Worm (Caenorhabditis elegans) whole organism, young adult: ENCODE measurements around the gene nsy-7.

ENCODE experiments used
- B0035.1 ChIP-seq: sonication (generic microtip); optimal IDR thresholded peaks from 2 replicates; lab custom pipeline; 2016; ENCODE audit warnings: missing genetic modification characterization, mild to moderate bottlenecking, missing compliant biosample characterization, missing genotype, missing genetic modification reagents
- B0261.1 ChIP-seq: sonication (generic microtip); optimal IDR thresholded peaks from 2 replicates; lab custom pipeline; 2016; ENCODE audit warnings: mild to moderate bottlenecking, missing genetic modification characterization, moderate library complexity, missing compliant biosample characterization
- B0336.3 ChIP-seq: fragments of 200-800 bp; sonication (Bioruptor generic); IDR thresholded peaks from 2 replicates; pipeline ENCODE4 v1.3.6; 2022; ENCODE audit warnings: missing genetic modification characterization, missing compliant biosample characterization
- C17E4.6 ChIP-seq: fragments of 200-800 bp; sonication (Bioruptor generic); IDR thresholded peaks from 2 replicates; pipeline ENCODE4 v1.3.6; 2022; ENCODE audit warnings: missing genetic modification reagents, missing genetic modification characterization, missing compliant biosample characterization
- D2030.7 ChIP-seq: fragments of 200-800 bp; sonication (Bioruptor generic); IDR thresholded peaks from 2 replicates; pipeline ENCODE4 v1.3.6; 2022; ENCODE audit warnings: missing genetic modification reagents, missing genetic modification characterization, missing compliant biosample characterization
- F22D6.2 ChIP-seq: sonication (generic microtip); optimal IDR thresholded peaks from 2 replicates; lab custom pipeline; 2016; ENCODE audit warnings: mild to moderate bottlenecking, missing genetic modification characterization, missing compliant biosample characterization
- F23B12.7 ChIP-seq: sonication (generic microtip); optimal IDR thresholded peaks from 2 replicates; lab custom pipeline; 2017; ENCODE audit warnings: missing genetic modification characterization, mild to moderate bottlenecking, missing compliant biosample characterization, antibody characterized with exemption, moderate library complexity; ENCODE audit not compliant: insufficient read depth
- F49E8.2 ChIP-seq: sonication (generic microtip); optimal IDR thresholded peaks from 3 replicates; lab custom pipeline; 2017; ENCODE audit warnings: missing genetic modification characterization, mild to moderate bottlenecking, missing compliant biosample characterization, antibody characterized with exemption, moderate library complexity; ENCODE audit not compliant: insufficient read depth
- F55B11.4 ChIP-seq: sonication (generic microtip); optimal IDR thresholded peaks from 2 replicates; lab custom pipeline; 2016; ENCODE audit warnings: missing compliant biosample characterization, missing genetic modification characterization, borderline replicate concordance; ENCODE audit not compliant: insufficient read depth
- F57C9.4 ChIP-seq: sonication (generic microtip); optimal IDR thresholded peaks from 2 replicates; lab custom pipeline; 2017; ENCODE audit warnings: mild to moderate bottlenecking, missing genetic modification characterization, missing compliant biosample characterization
- T26A5.8 ChIP-seq: sonication (generic microtip); optimal IDR thresholded peaks from 2 replicates; lab custom pipeline; 2016; ENCODE audit warnings: missing genetic modification characterization, missing compliant biosample characterization
- ZK185.1 ChIP-seq: sonication (generic microtip); optimal IDR thresholded peaks from 2 replicates; lab custom pipeline; 2016; ENCODE audit warnings: mild to moderate bottlenecking, missing genetic modification characterization, missing compliant biosample characterization; ENCODE audit not compliant: poor library complexity, severe bottlenecking
- akir-1 ChIP-seq: fragments of 200-800 bp; sonication (Bioruptor generic); optimal IDR thresholded peaks from 2 replicates; lab custom pipeline; 2018; ENCODE audit warnings: mild to moderate bottlenecking, missing genetic modification characterization, moderate library complexity, missing compliant biosample characterization
- aptf-2 ChIP-seq: fragments of 200-800 bp; sonication (Bioruptor generic); conservative IDR thresholded peaks from 2 replicates; pipeline ENCODE4 v1.3.6; 2022; ENCODE audit warnings: missing genetic modification reagents, missing genetic modification characterization, missing compliant biosample characterization
- atf-7 ChIP-seq: sonication (generic microtip); optimal IDR thresholded peaks from 2 replicates; lab custom pipeline; 2017; ENCODE audit warnings: mild to moderate bottlenecking, missing genetic modification characterization, missing compliant biosample characterization
- athp-1 ChIP-seq: sonication (generic microtip); optimal IDR thresholded peaks from 2 replicates; lab custom pipeline; 2017; ENCODE audit warnings: mild to moderate bottlenecking, missing genetic modification characterization, missing compliant biosample characterization
- ccch-3 ChIP-seq: fragments of 200-800 bp; sonication (Bioruptor generic); optimal IDR thresholded peaks from 2 replicates; lab custom pipeline; 2018; ENCODE audit warnings: mild to moderate bottlenecking, missing genetic modification characterization, missing compliant biosample characterization
- cebp-2 ChIP-seq: fragments of 200-800 bp; sonication (Bioruptor generic); IDR thresholded peaks from 2 replicates; pipeline ENCODE4 v1.3.6; 2022; ENCODE audit warnings: missing genetic modification characterization, missing compliant biosample characterization
- ceh-100 ChIP-seq: fragments of 200-800 bp; sonication (Bioruptor generic); IDR thresholded peaks from 2 replicates; pipeline ENCODE4 v1.3.6; 2022; ENCODE audit warnings: missing genetic modification reagents, missing genetic modification characterization, missing compliant biosample characterization
- ceh-27 ChIP-seq: fragments of 200-800 bp; sonication (Bioruptor generic); optimal IDR thresholded peaks from 2 replicates; lab custom pipeline; 2018; ENCODE audit warnings: mild to moderate bottlenecking, missing genetic modification characterization, moderate library complexity, missing compliant biosample characterization
- ceh-40 ChIP-seq: fragments of 200-800 bp; sonication (Bioruptor generic); IDR thresholded peaks from 2 replicates; pipeline ENCODE4 v1.3.6; 2022; ENCODE audit warnings: missing genetic modification characterization, missing compliant biosample characterization
- ceh-58 ChIP-seq: fragments of 200-800 bp; sonication (Bioruptor generic); IDR thresholded peaks from 2 replicates; pipeline ENCODE4 v1.3.6; 2022; ENCODE audit warnings: missing genetic modification characterization, missing compliant biosample characterization
- dox-1 ChIP-seq: fragments of 200-800 bp; sonication (Bioruptor generic); IDR thresholded peaks from 2 replicates; pipeline ENCODE4 v1.3.6; 2022; ENCODE audit warnings: missing genetic modification reagents, missing genetic modification characterization, missing compliant biosample characterization
- efl-1 ChIP-seq: fragments of 150-350 bp; optimal IDR thresholded peaks from 2 replicates; lab custom pipeline; 2014; ENCODE audit warnings: missing biosample characterization, missing genetic modification reagents, missing genetic modification characterization
- egl-18 ChIP-seq: fragments of 200-800 bp; sonication (Bioruptor generic); IDR thresholded peaks from 2 replicates; pipeline ENCODE4 v1.3.6; 2022; ENCODE audit warnings: missing genetic modification reagents, missing genetic modification characterization, missing compliant biosample characterization
- ets-4 ChIP-seq: fragments of 200-800 bp; sonication (Bioruptor generic); optimal IDR thresholded peaks from 2 replicates; lab custom pipeline; 2018; ENCODE audit warnings: mild to moderate bottlenecking, missing genetic modification characterization, missing compliant biosample characterization
- gei-17 ChIP-seq: fragments of 200-800 bp; sonication (Bioruptor generic); optimal IDR thresholded peaks from 2 replicates; lab custom pipeline; 2018; ENCODE audit warnings: mild to moderate bottlenecking, missing genetic modification characterization, missing compliant biosample characterization
- hlh-26 ChIP-seq: fragments of 200-800 bp; sonication (Bioruptor generic); conservative IDR thresholded peaks from 2 replicates; pipeline ENCODE4 v1.3.6; 2022; ENCODE audit warnings: missing genetic modification reagents, missing genetic modification characterization, missing compliant biosample characterization
- hrde-1 ChIP-seq: sonication (generic microtip); optimal IDR thresholded peaks from 2 replicates; lab custom pipeline; 2016; ENCODE audit warnings: missing genetic modification characterization, mild to moderate bottlenecking, missing compliant biosample characterization, moderate library complexity, missing genotype, missing genetic modification reagents, borderline replicate concordance
- lsl-1 ChIP-seq: fragments of 200-800 bp; sonication (Bioruptor generic); optimal IDR thresholded peaks from 2 replicates; lab custom pipeline; 2018; ENCODE audit warnings: mild to moderate bottlenecking, missing genetic modification characterization, moderate library complexity, missing compliant biosample characterization
- mel-28 ChIP-seq: sonication (generic microtip); optimal IDR thresholded peaks from 2 replicates; lab custom pipeline; 2016; ENCODE audit warnings: borderline replicate concordance, mild to moderate bottlenecking, missing genetic modification characterization, missing compliant biosample characterization
- mxl-1 ChIP-seq: sonication (generic microtip); optimal IDR thresholded peaks from 2 replicates; lab custom pipeline; 2016; ENCODE audit warnings: missing genetic modification characterization, missing compliant biosample characterization
- nhr-179 ChIP-seq: sonication (generic microtip); optimal IDR thresholded peaks from 2 replicates; lab custom pipeline; 2016; ENCODE audit warnings: mild to moderate bottlenecking, missing genetic modification characterization, missing compliant biosample characterization
- rcor-1 ChIP-seq: fragments of 200-800 bp; sonication (Bioruptor generic); IDR thresholded peaks from 2 replicates; pipeline ENCODE4 v1.3.6; 2022; ENCODE audit warnings: missing genetic modification reagents, missing genetic modification characterization, missing compliant biosample characterization
- rec-8 ChIP-seq, 2 experiments: sonication (generic microtip); optimal IDR thresholded peaks; 2 replicates each; lab custom pipeline; 2016; ENCODE audit warnings: mild to moderate bottlenecking in 2 of 2, missing genetic modification characterization in 2 of 2, missing genetic modification reagents in 2 of 2, missing genotype in 2 of 2, missing biosample characterization in 1 of 2, missing compliant biosample characterization in 1 of 2, moderate library complexity in 1 of 2
- rpc-1 ChIP-seq, 2 experiments: fragments of 150-350 bp in 1 of 2; sonication (generic microtip) in 1 of 2; optimal IDR thresholded peaks; 2 replicates each; lab custom pipeline; 2014 to 2018; ENCODE audit warnings: missing biosample characterization in 1 of 2, missing genetic modification characterization in 1 of 2, missing genetic modification reagents in 1 of 2, missing genotype in 1 of 2
- sea-2 ChIP-seq: fragments of 200-800 bp; sonication (Bioruptor generic); IDR thresholded peaks from 2 replicates; pipeline ENCODE4 v1.3.6; 2022; ENCODE audit warnings: missing genetic modification characterization, missing compliant biosample characterization
- somi-1 ChIP-seq: fragments of 200-800 bp; sonication (Bioruptor generic); optimal IDR thresholded peaks from 2 replicates; lab custom pipeline; 2018; ENCODE audit warnings: mild to moderate bottlenecking, missing genetic modification characterization, missing compliant biosample characterization
- sptf-2 ChIP-seq: fragments of 200-800 bp; sonication (Bioruptor generic); optimal IDR thresholded peaks from 2 replicates; lab custom pipeline; 2018; ENCODE audit warnings: mild to moderate bottlenecking, missing genetic modification characterization, missing compliant biosample characterization
- tbp1 ChIP-seq: fragments of 200-800 bp; sonication (Bioruptor generic); optimal IDR thresholded peaks from 2 replicates; lab custom pipeline; 2018; ENCODE audit warnings: mild to moderate bottlenecking, missing genetic modification characterization, missing compliant biosample characterization
- unc-62 ChIP-seq: fragments of 150-350 bp; optimal IDR thresholded peaks from 2 replicates; lab custom pipeline; 2014; ENCODE audit warnings: missing biosample characterization, missing genetic modification reagents, missing genetic modification characterization
- xnd-1 ChIP-seq: sonication (generic microtip); optimal IDR thresholded peaks from 2 replicates; lab custom pipeline; 2016; ENCODE audit warnings: missing genotype, missing genetic modification reagents, missing genetic modification characterization, missing compliant biosample characterization
- zim-3 ChIP-seq: sonication (generic microtip); optimal IDR thresholded peaks from 2 replicates; lab custom pipeline; 2017; ENCODE audit warnings: mild to moderate bottlenecking, missing genetic modification characterization, moderate library complexity, missing compliant biosample characterization
- ztf-22 ChIP-seq: fragments of 200-800 bp; sonication (Bioruptor generic); optimal IDR thresholded peaks from 2 replicates; lab custom pipeline; 2018; ENCODE audit warnings: mild to moderate bottlenecking, missing genetic modification characterization, moderate library complexity, missing compliant biosample characterization
- ztf-28 ChIP-seq: fragments of 200-800 bp; sonication (Bioruptor generic); IDR thresholded peaks from 2 replicates; pipeline ENCODE4 v1.3.6; 2022; ENCODE audit warnings: missing genetic modification reagents, missing genetic modification characterization, missing compliant biosample characterization
- ztf-3 ChIP-seq: fragments of 200-800 bp; sonication (Bioruptor generic); optimal IDR thresholded peaks from 2 replicates; lab custom pipeline; 2018; ENCODE audit warnings: mild to moderate bottlenecking, missing genetic modification characterization, missing compliant biosample characterization

Gene nsy-7

DNA sequence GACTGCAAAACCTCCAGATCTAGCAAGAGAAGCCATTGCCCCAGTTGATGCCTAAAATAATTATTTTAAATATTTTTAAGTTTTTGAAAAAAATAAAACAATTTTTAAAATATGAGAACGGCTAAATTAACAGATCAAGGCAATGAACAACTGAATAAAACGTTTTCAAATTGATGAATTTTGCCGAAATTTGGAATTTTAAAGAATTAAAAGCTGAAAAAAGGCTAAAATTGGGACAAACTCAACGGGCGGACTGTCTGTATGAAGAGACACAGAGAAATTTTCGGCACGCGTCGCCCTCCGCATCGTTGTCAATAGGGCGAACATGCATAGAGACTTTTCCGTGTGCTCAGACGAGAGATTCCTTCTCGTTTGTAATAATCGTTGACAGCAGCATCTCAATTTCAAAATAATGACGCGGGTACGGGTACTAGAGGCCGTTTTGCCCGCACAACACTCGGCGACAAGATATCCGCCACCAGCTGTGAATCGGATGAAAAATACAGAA lies 49.6 kb upstream of the nsy-7 start, which contains the start of the genes isp-1 and islo-1 (continued):
- TF ChIP-seq B0261.1 (no peak), F22D6.2 (tag; lab: Kevin White, UChicago) (no peak), sptf-2 (no peak), ceh-100 (no peak), xnd-1 (tag; lab: Kevin White, UChicago) (no peak), mel-28 (no peak), tbp1 (GFP tag; lab: Kevin White, UChicago) (no peak), F57C9.4 (tag; lab: Kevin White, UChicago) (no peak), ztf-22 (GFP tag; lab: Kevin White, UChicago) (no peak), egl-18 (GFP tag; lab: Robert Waterston, UW) (no peak), atf-7 (tag; lab: Kevin White, UChicago) (no peak), lsl-1 (GFP tag; lab: Kevin White, UChicago) (peak; percentile 3), cebp-2 (no peak), ccch-3 (GFP tag; lab: Kevin White, UChicago) (no peak), hrde-1 (no peak), athp-1 (tag; lab: Kevin White, UChicago) (no peak), T26A5.8 (tag; lab: Kevin White, UChicago) (no peak), zim-3 (tag; lab: Kevin White, UChicago) (no peak), rcor-1 (no peak), aptf-2 (GFP tag; lab: Robert Waterston, UW) (no peak), ceh-40 (GFP tag; lab: Robert Waterston, UW) (no peak), C17E4.6 (GFP tag; lab: Robert Waterston, UW) (no peak), B0336.3 (GFP tag; lab: Robert Waterston, UW) (no peak), ztf-3 (GFP tag; lab: Kevin White, UChicago) (no peak), ceh-58 (GFP tag; lab: Robert Waterston, UW) (no peak), unc-62 (no peak), nhr-179 (tag; lab: Kevin White, UChicago) (no peak), B0035.1 (no peak), efl-1 (GFP tag; lab: Kevin White, UChicago) (no peak), mxl-1 (tag; lab: Kevin White, UChicago) (no peak), rec-8 (tag; optimal IDR thresholded peaks at IDR 0.05; lab: Kevin White, UChicago) (no peak), sea-2 (GFP tag; lab: Robert Waterston, UW) (no peak), F49E8.2 (tag; lab: Kevin White, UChicago) (peak; percentile 1), akir-1 (GFP tag; lab: Kevin White, UChicago) (no peak), F55B11.4 (no peak), somi-1 (GFP tag; lab: Kevin White, UChicago) (no peak), rpc-1 (optimal IDR thresholded peaks at IDR 0.05; lab: Kevin White, UChicago) (no peak), rpc-1 (tag; optimal IDR thresholded peaks at IDR 0.05; lab: Kevin White, UChicago) (no peak), hlh-26 (GFP tag; lab: Robert Waterston, UW) (no peak), ZK185.1 (tag; lab: Kevin White, UChicago) (no peak), ets-4 (GFP tag; lab: Kevin White, UChicago) (no peak), ceh-27 (peak; percentile 25), gei-17 (no peak), ztf-28 (GFP tag; lab: Robert Waterston, UW) (no peak), dox-1 (GFP tag; lab: Robert Waterston, UW) (peak; percentile 45; the same call in 1 of the 2 replicates), F23B12.7 (tag; lab: Kevin White, UChicago) (peak; percentile 67), D2030.7 (peak; percentile 33; the same call in 1 of the 2 replicates)
